Fruit fly (Drosophila melanogaster) whole organism, embryonic: Measurements from ENCODE around the gene Cyp310a1.
A peak's percentile ranks its signal among the peaks of the same experiment; 100 is the strongest.

Experiments
- CG10565 ChIP-seq: fragments of 200-800 bp; sonication (Bioruptor generic); optimal IDR thresholded peaks from 3 replicates; lab custom pipeline; 2016; ENCODE audit warnings: missing biosample characterization, mild to moderate bottlenecking, missing genetic modification characterization
- CG1233 ChIP-seq: fragments of 200-800 bp; sonication (Bioruptor generic); optimal IDR thresholded peaks from 4 replicates; lab custom pipeline; 2018; ENCODE audit warnings: missing biosample characterization, mild to moderate bottlenecking, missing genetic modification characterization
- CG13624 ChIP-seq: fragments of 200-800 bp; sonication (Bioruptor generic); optimal IDR thresholded peaks from 2 replicates; lab custom pipeline; 2016; ENCODE audit warnings: missing biosample characterization, missing genetic modification characterization
- CG1792 ChIP-seq: fragments of 200-800 bp; sonication (Bioruptor generic); optimal IDR thresholded peaks from 2 replicates; lab custom pipeline; 2016; ENCODE audit warnings: missing biosample characterization, missing genetic modification characterization
- CG1832 ChIP-seq: fragments of 200-800 bp; sonication (Bioruptor generic); optimal IDR thresholded peaks from 2 replicates; lab custom pipeline; 2017; ENCODE audit warnings: missing biosample characterization, mild to moderate bottlenecking, missing genetic modification characterization, inconsistent platforms
- CG18764 ChIP-seq: fragments of 200-800 bp; sonication (Bioruptor generic); optimal IDR thresholded peaks from 3 replicates; lab custom pipeline; 2016; ENCODE audit warnings: missing biosample characterization, missing genetic modification characterization
- CG2120 ChIP-seq: fragments of 200-800 bp; sonication (Bioruptor generic); optimal IDR thresholded peaks from 3 replicates; lab custom pipeline; 2016; ENCODE audit warnings: missing biosample characterization, missing genetic modification characterization
- CG33557 ChIP-seq: fragments of 200-800 bp; sonication (Bioruptor generic); optimal IDR thresholded peaks from 2 replicates; lab custom pipeline; 2019; ENCODE audit warnings: missing biosample characterization, mild to moderate bottlenecking, missing genetic modification characterization, moderate library complexity
- CG4617 ChIP-seq: fragments of 200-800 bp; sonication (Bioruptor generic); optimal IDR thresholded peaks from 3 replicates; lab custom pipeline; 2016; ENCODE audit warnings: missing biosample characterization, missing genetic modification characterization, borderline replicate concordance
- CG7271 ChIP-seq: fragments of 200-800 bp; sonication (Bioruptor generic); optimal IDR thresholded peaks from 2 replicates; lab custom pipeline; 2018; ENCODE audit warnings: missing biosample characterization, mild to moderate bottlenecking, missing genetic modification characterization, moderate library complexity
- CG7556 ChIP-seq: fragments of 200-800 bp; sonication (Bioruptor generic); optimal IDR thresholded peaks from 2 replicates; lab custom pipeline; 2017; ENCODE audit warnings: missing biosample characterization, mild to moderate bottlenecking, missing genetic modification characterization
- CG8388 ChIP-seq: fragments of 200-800 bp; sonication (Bioruptor generic); optimal IDR thresholded peaks from 2 replicates; lab custom pipeline; 2019; ENCODE audit warnings: missing biosample characterization, mild to moderate bottlenecking, missing genetic modification characterization, moderate library complexity
- CG9817 ChIP-seq: fragments of 200-800 bp; sonication (Bioruptor generic); optimal IDR thresholded peaks from 2 replicates; lab custom pipeline; 2018; ENCODE audit warnings: missing biosample characterization, mild to moderate bottlenecking, missing genetic modification characterization, moderate library complexity
- CTCF ChIP-seq: fragments of 200-800 bp; sonication (Bioruptor generic); optimal IDR thresholded peaks from 2 replicates; lab custom pipeline; 2017; ENCODE audit warnings: missing biosample characterization, mild to moderate bottlenecking, missing genetic modification characterization, moderate library complexity
- CoRest ChIP-seq: fragments of 200-800 bp; sonication (Bioruptor generic); optimal IDR thresholded peaks from 3 replicates; lab custom pipeline; 2018; ENCODE audit warnings: missing biosample characterization, mild to moderate bottlenecking, missing genetic modification characterization, moderate library complexity
- HLH54F ChIP-seq: fragments of 200-800 bp; sonication (Bioruptor generic); optimal IDR thresholded peaks from 3 replicates; lab custom pipeline; 2016; ENCODE audit warnings: missing biosample characterization, missing genetic modification characterization
- HmgD ChIP-seq: fragments of 200-800 bp; sonication (Bioruptor generic); optimal IDR thresholded peaks from 3 replicates; lab custom pipeline; 2016; ENCODE audit warnings: missing biosample characterization, missing genetic modification characterization
- Hsf ChIP-seq: fragments of 200-800 bp; sonication (Bioruptor generic); optimal IDR thresholded peaks from 3 replicates; lab custom pipeline; 2016; ENCODE audit warnings: missing biosample characterization, missing genetic modification characterization
- Jarid2 ChIP-seq: fragments of 200-800 bp; sonication (Bioruptor generic); optimal IDR thresholded peaks from 3 replicates; lab custom pipeline; 2017; ENCODE audit warnings: mild to moderate bottlenecking, missing biosample characterization, missing genetic modification reagents, missing genetic modification characterization
- Kr ChIP-seq: fragments of 200-800 bp; sonication (Bioruptor generic); optimal IDR thresholded peaks from 2 replicates; lab custom pipeline; 2017; ENCODE audit warnings: missing biosample characterization, mild to moderate bottlenecking, missing genetic modification characterization
- Lpt ChIP-seq: fragments of >200 bp; optimal IDR thresholded peaks from 2 replicates; lab custom pipeline; 2018; ENCODE audit warnings: missing biosample characterization, missing genetic modification characterization
- MTF-1 ChIP-seq: fragments of 200-800 bp; sonication (Bioruptor generic); optimal IDR thresholded peaks from 2 replicates; lab custom pipeline; 2018; ENCODE audit warnings: missing biosample characterization, mild to moderate bottlenecking, missing genetic modification characterization, borderline replicate concordance
- NfI ChIP-seq: fragments of 200-800 bp; sonication (Bioruptor generic); optimal IDR thresholded peaks from 3 replicates; lab custom pipeline; 2018; ENCODE audit warnings: missing biosample characterization, mild to moderate bottlenecking, missing genetic modification characterization, moderate library complexity
- Oli ChIP-seq: fragments of 200-800 bp; sonication (Bioruptor generic); optimal IDR thresholded peaks from 2 replicates; lab custom pipeline; 2018; ENCODE audit warnings: missing biosample characterization, mild to moderate bottlenecking, missing genetic modification characterization, moderate library complexity
- Scr ChIP-seq: fragments of 200-800 bp; sonication (Bioruptor generic); IDR thresholded peaks from 2 replicates; pipeline ENCODE4 v1.3.6; 2022; ENCODE audit warnings: missing biosample characterization, missing genetic modification characterization; ENCODE audit not compliant: partially characterized antibody
- Sin3A ChIP-seq: fragments of >200 bp; optimal IDR thresholded peaks from 2 replicates; lab custom pipeline; 2018
- Sox102F ChIP-seq: fragments of 200-800 bp; sonication (Bioruptor generic); optimal IDR thresholded peaks from 2 replicates; lab custom pipeline; 2018; ENCODE audit warnings: missing biosample characterization, mild to moderate bottlenecking, missing genetic modification characterization, moderate library complexity
- Sry-δ ChIP-seq: fragments of 200-800 bp; sonication (Bioruptor generic); optimal IDR thresholded peaks from 2 replicates; lab custom pipeline; 2016; ENCODE audit warnings: missing biosample characterization, missing genetic modification characterization
- Ssrp ChIP-seq: fragments of 200-800 bp; sonication (Bioruptor generic); optimal IDR thresholded peaks from 2 replicates; lab custom pipeline; 2018; ENCODE audit warnings: missing biosample characterization, mild to moderate bottlenecking, missing genetic modification characterization, moderate library complexity
- Tbp ChIP-seq: fragments of >200 bp; optimal IDR thresholded peaks from 2 replicates; lab custom pipeline; 2018; ENCODE audit warnings: missing biosample characterization, missing genetic modification characterization
- Xrp1 ChIP-seq: fragments of 200-800 bp; sonication (Bioruptor generic); IDR thresholded peaks from 2 replicates; pipeline ENCODE4 v1.3.6; 2022; ENCODE audit warnings: missing biosample characterization, missing genetic modification characterization
- al ChIP-seq: fragments of 200-800 bp; sonication (Bioruptor generic); IDR thresholded peaks from 2 replicates; pipeline ENCODE4 v1.3.6; 2022; ENCODE audit warnings: missing biosample characterization, missing genetic modification characterization
- ara ChIP-seq: fragments of 200-800 bp; sonication (Bioruptor generic); IDR thresholded peaks from 2 replicates; pipeline ENCODE4 v1.3.6; 2022; ENCODE audit warnings: missing biosample characterization, missing genetic modification characterization
- bigmax ChIP-seq: fragments of 200-800 bp; sonication (Bioruptor generic); optimal IDR thresholded peaks from 2 replicates; lab custom pipeline; 2018; ENCODE audit warnings: missing biosample characterization, mild to moderate bottlenecking, missing genetic modification characterization
- cad ChIP-seq: fragments of >200 bp; optimal IDR thresholded peaks from 2 replicates; lab custom pipeline; 2017; ENCODE audit warnings: missing biosample characterization, missing genetic modification characterization
- fd3F ChIP-seq: fragments of 200-800 bp; sonication (Bioruptor generic); optimal IDR thresholded peaks from 2 replicates; lab custom pipeline; 2018; ENCODE audit warnings: missing biosample characterization, mild to moderate bottlenecking, missing genetic modification characterization, moderate library complexity
- gfzf ChIP-seq: fragments of 200-800 bp; sonication (Bioruptor generic); optimal IDR thresholded peaks from 2 replicates; lab custom pipeline; 2016; ENCODE audit warnings: missing biosample characterization, mild to moderate bottlenecking, missing genetic modification characterization, moderate library complexity
- gro ChIP-seq: fragments of 200-800 bp; sonication (Bioruptor generic); optimal IDR thresholded peaks from 2 replicates; lab custom pipeline; 2016; ENCODE audit warnings: missing biosample characterization, missing genetic modification characterization
- gsb-n ChIP-seq: fragments of 200-800 bp; sonication (Bioruptor generic); optimal IDR thresholded peaks from 3 replicates; lab custom pipeline; 2018; ENCODE audit warnings: missing biosample characterization, mild to moderate bottlenecking, missing genetic modification characterization
- insv ChIP-seq, 2 experiments: fragments of 200-800 bp; sonication (Bioruptor generic); optimal IDR thresholded peaks; 3 replicates each; lab custom pipeline; 2016 to 2018; ENCODE audit warnings: missing biosample characterization in 2 of 2, missing genetic modification characterization in 2 of 2
- mam ChIP-seq: fragments of 200-800 bp; sonication (Bioruptor generic); optimal IDR thresholded peaks from 3 replicates; lab custom pipeline; 2016; ENCODE audit warnings: missing biosample characterization, missing genetic modification characterization
- mirr ChIP-seq: fragments of 200-800 bp; sonication (Bioruptor generic); optimal IDR thresholded peaks from 3 replicates; lab custom pipeline; 2018; ENCODE audit warnings: missing biosample characterization, mild to moderate bottlenecking, missing genetic modification characterization
- peb ChIP-seq: fragments of 200-800 bp; sonication (Bioruptor generic); IDR thresholded peaks from 2 replicates; pipeline ENCODE4 v1.3.6; 2022; ENCODE audit warnings: missing biosample characterization, missing genetic modification characterization
- pnt ChIP-seq: fragments of 200-800 bp; sonication (Bioruptor generic); optimal IDR thresholded peaks from 3 replicates; lab custom pipeline; 2016; ENCODE audit warnings: missing biosample characterization, missing genetic modification characterization
- sens ChIP-seq: fragments of 200-800 bp; sonication (Bioruptor generic); peaks from one replicate; lab custom pipeline; 2016; ENCODE audit warnings: missing biosample characterization, missing genetic modification characterization
- sisA ChIP-seq: fragments of 200-800 bp; sonication (Bioruptor generic); IDR thresholded peaks from 2 replicates; pipeline ENCODE4 v1.3.6; 2022; ENCODE audit warnings: missing biosample characterization, missing genetic modification characterization
- so ChIP-seq: fragments of 200-800 bp; sonication (Bioruptor generic); IDR thresholded peaks from 3 replicates; pipeline ENCODE4 v1.3.6; 2022; ENCODE audit warnings: missing biosample characterization, missing genetic modification characterization
- stwl ChIP-seq: fragments of 200-800 bp; sonication (Bioruptor generic); optimal IDR thresholded peaks from 3 replicates; lab custom pipeline; 2018; ENCODE audit warnings: missing biosample characterization, mild to moderate bottlenecking, missing genetic modification characterization, moderate library complexity
- sug ChIP-seq: fragments of 200-800 bp; optimal IDR thresholded peaks from 2 replicates; lab custom pipeline; 2019; ENCODE audit warnings: missing biosample characterization, mild to moderate bottlenecking, missing genetic modification characterization, moderate library complexity
- tna ChIP-seq: fragments of 200-800 bp; sonication (Bioruptor generic); IDR thresholded peaks from 2 replicates; pipeline ENCODE4 v1.3.6; 2022; ENCODE audit warnings: missing biosample characterization, missing genetic modification characterization; ENCODE audit not compliant: partially characterized antibody
- zen2 ChIP-seq: fragments of 200-800 bp; sonication (Bioruptor generic); IDR thresholded peaks from 3 replicates; pipeline ENCODE4 v1.3.6; 2022; ENCODE audit warnings: missing biosample characterization, missing genetic modification characterization; ENCODE audit not compliant: partially characterized antibody
- zfh1 ChIP-seq: fragments of 200-800 bp; sonication (Bioruptor generic); IDR thresholded peaks from 3 replicates; pipeline ENCODE4 v1.3.6; 2022; ENCODE audit warnings: missing biosample characterization, missing genetic modification characterization

Gene Cyp310a1

DNA sequence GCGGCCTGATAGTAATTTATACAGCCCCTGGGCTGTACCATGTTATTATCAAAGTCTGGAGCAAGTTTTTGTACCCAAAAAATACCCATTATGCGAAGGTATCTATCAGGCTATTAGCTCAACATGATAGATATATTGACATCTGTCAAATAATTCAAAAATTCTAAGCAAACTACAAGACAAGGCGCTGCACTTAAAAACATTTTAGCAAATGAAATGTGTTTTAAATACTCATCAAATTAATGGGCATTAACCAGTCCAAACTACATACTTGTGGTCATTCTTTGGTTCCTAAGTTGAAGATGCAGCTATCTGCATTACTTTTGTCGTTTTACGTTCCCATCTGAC is 492 bp upstream of the Cyp310a1 start (continued):
- no peak for TF ChIP-seq bigmax (GFP tag; lab: Kevin White, UChicago)
- TF ChIP-seq CTCF (GFP tag; lab: Kevin White, UChicago), result no peak
- TF ChIP-seq HLH54F, result peak; percentile 27
- no peak for TF ChIP-seq Sin3A (lab: Kevin White, UChicago)
- TF ChIP-seq CG33557 (GFP tag; lab: Kevin White, UChicago), result no peak
- peak; percentile 74 for TF ChIP-seq CoRest (tag; lab: Kevin White, UChicago)
- peak; percentile 88 for TF ChIP-seq CG8388
- peak; percentile 26 for TF ChIP-seq gro (GFP tag; lab: Kevin White, UChicago)
- TF ChIP-seq Tbp (GFP tag; lab: Kevin White, UChicago), result no peak
- TF ChIP-seq Kr (GFP tag; lab: Kevin White, UChicago), result no peak
- peak; percentile 92 for TF ChIP-seq Xrp1 (GFP tag; lab: Robert Waterston, UW)
- TF ChIP-seq sug (tag; lab: Kevin White, UChicago), result no peak
- no peak for TF ChIP-seq CG9817 (tag; lab: Kevin White, UChicago)
- peak; percentile 57 for TF ChIP-seq mam (GFP tag; lab: Kevin White, UChicago)
- TF ChIP-seq CG7271 (tag; lab: Kevin White, UChicago), result peak; percentile 51
- 0 out of 3 replicates have a peak, but pooled peaks have one; percentile 16 for TF ChIP-seq so (GFP tag; lab: Robert Waterston, UW)
- peak; percentile 65 for TF ChIP-seq Sox102F (GFP tag; lab: Kevin White, UChicago)
- peak; percentile 32 for TF ChIP-seq Hsf (GFP tag; lab: Kevin White, UChicago)
- TF ChIP-seq tna, result no peak
- TF ChIP-seq Scr (GFP tag; lab: Robert Waterston, UW), result no peak
- TF ChIP-seq al (GFP tag; lab: Robert Waterston, UW), result no peak
- TF ChIP-seq CG1233 (GFP tag; lab: Kevin White, UChicago), result peak; percentile 71
- TF ChIP-seq ara, result peak; percentile 91
- TF ChIP-seq peb (GFP tag; lab: Robert Waterston, UW), result peak; percentile 82
- TF ChIP-seq Sry-δ (GFP tag; lab: Kevin White, UChicago), result peak; percentile 47
- TF ChIP-seq zfh1, result peak; percentile 93
- no peak for TF ChIP-seq fd3F (GFP tag; lab: Kevin White, UChicago)
- TF ChIP-seq cad (GFP tag; lab: Kevin White, UChicago), result no peak
- TF ChIP-seq CG10565 (GFP tag; lab: Kevin White, UChicago), result peak; percentile 55
- no peak for TF ChIP-seq zen2 (GFP tag; lab: Robert Waterston, UW)
- peak; percentile 33 for TF ChIP-seq pnt
- peak; percentile 78 for TF ChIP-seq Ssrp (tag; lab: Kevin White, UChicago)
- TF ChIP-seq Jarid2, result no peak
- no peak for TF ChIP-seq Lpt
- TF ChIP-seq sens, result peak; percentile 98
- TF ChIP-seq MTF-1 (GFP tag; lab: Kevin White, UChicago), result peak; percentile 40
- no peak for TF ChIP-seq mirr (GFP tag; lab: Kevin White, UChicago)
- TF ChIP-seq insv (GFP tag; optimal IDR thresholded peaks at IDR 0.05; lab: Kevin White, UChicago), result no peak
- peak; percentile 51 for TF ChIP-seq CG1792 (GFP tag; lab: Kevin White, UChicago)
- TF ChIP-seq CG18764 (GFP tag; lab: Kevin White, UChicago), result peak; percentile 63
- no peak for TF ChIP-seq HmgD (GFP tag; lab: Kevin White, UChicago)
- peak; percentile 17 for TF ChIP-seq stwl (tag; lab: Kevin White, UChicago)
- peak; percentile 70 for TF ChIP-seq gsb-n (tag; lab: Kevin White, UChicago)
- no peak for TF ChIP-seq NfI
- no peak for TF ChIP-seq CG4617
- TF ChIP-seq CG7556, result peak; percentile 32
- peak; percentile 14 for TF ChIP-seq CG2120 (GFP tag; lab: Kevin White, UChicago)
- TF ChIP-seq gfzf (GFP tag; lab: Kevin White, UChicago), result no peak
- no peak for TF ChIP-seq CG1832 (GFP tag; lab: Kevin White, UChicago)
- TF ChIP-seq CG13624, result peak; percentile 70
- TF ChIP-seq sisA (GFP tag; lab: Robert Waterston, UW), result peak; percentile 69
- TF ChIP-seq Oli, result peak; percentile 58
